Worm (Caenorhabditis elegans) whole organism, L3 larva: ENCODE measurements around the gene sel-9.
"Not testable (repeated sequence)": the region's sequence is repeated elsewhere in the genome, so short reads cannot be mapped to it uniquely, and the experiment has no call there.

Source experiments
- R02D3.7 ChIP-seq: fragments of 150-350 bp; optimal IDR thresholded peaks from 2 replicates; lab custom pipeline; 2014; ENCODE audit warnings: missing biosample characterization, missing genetic modification characterization
- ZK546.5 ChIP-seq: sonication (generic microtip); optimal IDR thresholded peaks from 2 replicates; lab custom pipeline; 2017; ENCODE audit warnings: missing biosample characterization, missing genetic modification characterization
- aly-2 ChIP-seq: fragments of 150-350 bp; optimal IDR thresholded peaks from 2 replicates; lab custom pipeline; 2014; ENCODE audit warnings: missing biosample characterization, missing genetic modification characterization
- ama-1 ChIP-seq: fragments of 150-350 bp; optimal IDR thresholded peaks from 2 replicates; lab custom pipeline; 2018
- ceh-28 ChIP-seq: fragments of 150-350 bp; optimal IDR thresholded peaks from 2 replicates; lab custom pipeline; 2014; ENCODE audit warnings: missing biosample characterization, missing genetic modification reagents, missing genetic modification characterization
- ceh-9 ChIP-seq: sonication (generic microtip); optimal IDR thresholded peaks from 2 replicates; lab custom pipeline; 2018; ENCODE audit warnings: missing biosample characterization, missing genetic modification characterization
- daf-12 ChIP-seq: fragments of 150-350 bp; optimal IDR thresholded peaks from 2 replicates; lab custom pipeline; 2014; ENCODE audit warnings: missing biosample characterization, missing genetic modification reagents, missing genetic modification characterization
- egl-27 ChIP-seq: sonication (generic microtip); optimal IDR thresholded peaks from 4 replicates; lab custom pipeline; 2017; ENCODE audit warnings: missing biosample characterization, missing genetic modification reagents, missing genetic modification characterization
- egl-5 ChIP-seq: fragments of 150-350 bp; optimal IDR thresholded peaks from 2 replicates; lab custom pipeline; 2017; ENCODE audit warnings: missing biosample characterization, missing genetic modification reagents, missing genetic modification characterization, inconsistent platforms
- elt-2 ChIP-seq: sonication (generic microtip); optimal IDR thresholded peaks from 2 replicates; lab custom pipeline; 2016; ENCODE audit warnings: missing genetic modification reagents, mild to moderate bottlenecking, missing genetic modification characterization, missing compliant biosample characterization
- fkh-10 ChIP-seq: sonication (generic microtip); optimal IDR thresholded peaks from 2 replicates; lab custom pipeline; 2017; ENCODE audit warnings: missing biosample characterization, missing genetic modification reagents, missing genetic modification characterization
- hmg-11 ChIP-seq: sonication (generic microtip); optimal IDR thresholded peaks from 2 replicates; lab custom pipeline; 2016; ENCODE audit warnings: missing genetic modification characterization, missing compliant biosample characterization
- jun-1 ChIP-seq: fragments of 150-350 bp; optimal IDR thresholded peaks from 2 replicates; lab custom pipeline; 2014; ENCODE audit warnings: missing biosample characterization, missing genetic modification reagents, missing genetic modification characterization
- lin-15B ChIP-seq: fragments of 150-350 bp; optimal IDR thresholded peaks from 2 replicates; lab custom pipeline; 2014; ENCODE audit warnings: missing biosample characterization, missing genetic modification characterization
- lin-39 ChIP-seq: fragments of 150-350 bp; optimal IDR thresholded peaks from 2 replicates; lab custom pipeline; 2018; ENCODE audit warnings: missing biosample characterization, missing genetic modification reagents, missing genetic modification characterization
- mml-1 ChIP-seq: fragments of 150-350 bp; sonication (generic microtip); optimal IDR thresholded peaks from 3 replicates; lab custom pipeline; 2014; ENCODE audit warnings: missing biosample characterization, missing genetic modification characterization
- nfya-1 ChIP-seq: sonication (generic microtip); optimal IDR thresholded peaks from 2 replicates; lab custom pipeline; 2017; ENCODE audit warnings: missing genetic modification characterization, mild to moderate bottlenecking, missing compliant biosample characterization, antibody characterized with exemption, moderate library complexity; ENCODE audit not compliant: insufficient read depth
- nhr-11 ChIP-seq: fragments of 150-350 bp; optimal IDR thresholded peaks from 2 replicates; lab custom pipeline; 2014; ENCODE audit warnings: missing biosample characterization, missing genetic modification characterization
- nhr-12 ChIP-seq: fragments of 150-350 bp; optimal IDR thresholded peaks from 2 replicates; lab custom pipeline; 2014; ENCODE audit warnings: missing biosample characterization, missing genetic modification characterization
- nhr-23 ChIP-seq: fragments of 150-350 bp; optimal IDR thresholded peaks from 2 replicates; lab custom pipeline; 2014; ENCODE audit warnings: missing biosample characterization, missing genetic modification reagents, missing genetic modification characterization
- nhr-237 ChIP-seq: fragments of 150-350 bp; optimal IDR thresholded peaks from 2 replicates; lab custom pipeline; 2014; ENCODE audit warnings: missing biosample characterization, missing genetic modification characterization
- nhr-25 ChIP-seq: sonication (generic microtip); optimal IDR thresholded peaks from 2 replicates; lab custom pipeline; 2017; ENCODE audit warnings: missing biosample characterization, missing genetic modification characterization
- nhr-43 ChIP-seq: sonication (generic microtip); optimal IDR thresholded peaks from 2 replicates; lab custom pipeline; 2016; ENCODE audit warnings: mild to moderate bottlenecking, missing genetic modification characterization, missing compliant biosample characterization; ENCODE audit not compliant: poor library complexity, severe bottlenecking
- nhr-67 ChIP-seq: fragments of 150-350 bp; optimal IDR thresholded peaks from 2 replicates; lab custom pipeline; 2014; ENCODE audit warnings: missing biosample characterization, missing genetic modification characterization
- nhr-76 ChIP-seq: fragments of 150-350 bp; sonication (generic microtip); optimal IDR thresholded peaks from 5 replicates; lab custom pipeline; 2014; ENCODE audit warnings: missing biosample characterization, missing genetic modification characterization
- nhr-77 ChIP-seq: fragments of 150-350 bp; optimal IDR thresholded peaks from 2 replicates; lab custom pipeline; 2014; ENCODE audit warnings: missing biosample characterization, missing genetic modification characterization
- pha-4 ChIP-seq: fragments of 150-350 bp; optimal IDR thresholded peaks from 2 replicates; lab custom pipeline; 2014; ENCODE audit warnings: missing biosample characterization, missing genetic modification reagents, missing genetic modification characterization
- sea-2 ChIP-seq: fragments of 150-350 bp; sonication (generic microtip); optimal IDR thresholded peaks from 4 replicates; lab custom pipeline; 2014; ENCODE audit warnings: missing biosample characterization, missing genetic modification reagents, missing genetic modification characterization
- snpc-4 ChIP-seq: fragments of 150-350 bp; optimal IDR thresholded peaks from 2 replicates; lab custom pipeline; 2014; ENCODE audit warnings: missing biosample characterization, missing genetic modification characterization
- unc-39 ChIP-seq: sonication (generic microtip); optimal IDR thresholded peaks from 4 replicates; lab custom pipeline; 2017; ENCODE audit warnings: missing biosample characterization, missing genetic modification characterization
- unc-62 ChIP-seq: fragments of 150-350 bp; sonication (generic microtip); optimal IDR thresholded peaks from 4 replicates; lab custom pipeline; 2014; ENCODE audit warnings: missing biosample characterization, missing genetic modification reagents, missing genetic modification characterization
- zag-1 ChIP-seq: fragments of 150-350 bp; optimal IDR thresholded peaks from 2 replicates; lab custom pipeline; 2014; ENCODE audit warnings: missing biosample characterization, missing genetic modification characterization

Gene sel-9

DNA sequence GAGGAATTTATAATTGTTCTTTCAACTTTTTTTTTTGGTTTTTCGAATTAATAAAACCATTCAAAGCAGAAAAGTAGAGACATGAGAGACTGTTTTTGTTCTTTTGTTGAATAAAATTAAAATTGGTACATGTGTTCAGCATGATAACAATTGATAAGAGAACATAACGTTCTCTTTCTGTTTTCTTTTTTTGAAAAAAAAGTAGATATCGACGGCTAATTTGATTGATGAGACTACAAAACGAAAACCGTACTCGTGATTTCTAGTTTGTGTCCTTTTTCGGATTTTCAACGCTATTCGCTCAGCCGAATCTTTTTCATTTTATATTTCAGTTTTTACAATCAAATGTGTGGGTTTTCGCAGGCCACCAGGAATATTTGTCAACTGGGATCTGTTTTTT is 43.1 kb upstream of the sel-9 start, which contains the start of gene C08D8.1:
Gene C08D8.1 (plus strand): TSS at position 324 of the 400 bp plus-strand sequence.
- TF ChIP-seq nfya-1, result no peak
- TF ChIP-seq hmg-11 (tag; lab: Kevin White, UChicago), result no peak
- TF ChIP-seq elt-2 (tag; lab: Kevin White, UChicago), result no peak
- no peak for TF ChIP-seq nhr-11 (tag; lab: Kevin White, UChicago)
- no peak for TF ChIP-seq mml-1
- no peak for TF ChIP-seq ceh-28 (tag; lab: Kevin White, UChicago)
- no peak for TF ChIP-seq ceh-9 (tag; lab: Kevin White, UChicago)
- TF ChIP-seq aly-2 (tag; lab: Kevin White, UChicago), result no peak
- no peak for TF ChIP-seq unc-39 (tag; lab: Kevin White, UChicago)
- TF ChIP-seq lin-39 (tag; lab: Kevin White, UChicago), result no peak
- no peak for TF ChIP-seq R02D3.7 (tag; lab: Kevin White, UChicago)
- no peak for TF ChIP-seq egl-27
- TF ChIP-seq ZK546.5 (tag; lab: Kevin White, UChicago), result no peak
- no peak for TF ChIP-seq fkh-10 (GFP tag; lab: Kevin White, UChicago)
- TF ChIP-seq daf-12, result no peak
- no peak for TF ChIP-seq jun-1
- no peak for TF ChIP-seq unc-62

DNA sequence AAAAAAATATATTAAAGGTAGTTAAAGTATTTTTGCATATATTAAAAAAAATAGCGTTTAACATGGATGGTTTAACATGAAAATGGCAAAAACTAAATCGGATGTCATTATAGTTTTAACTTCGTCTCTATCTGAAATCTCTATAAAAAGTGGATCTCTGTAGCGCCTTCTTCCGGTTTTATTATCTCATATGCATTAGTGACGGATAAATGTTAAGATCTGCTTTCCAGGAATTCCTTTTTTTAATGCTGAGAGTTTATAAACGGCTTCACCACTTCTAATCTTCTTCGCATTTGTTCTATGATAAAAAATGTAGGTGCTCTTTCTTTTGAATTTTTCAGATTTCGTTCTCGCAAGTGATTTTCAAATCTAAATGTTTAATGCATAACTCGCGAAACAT is 40.0 kb upstream of the sel-9 start:
- TF ChIP-seq R02D3.7 (tag; lab: Kevin White, UChicago), result no peak

DNA sequence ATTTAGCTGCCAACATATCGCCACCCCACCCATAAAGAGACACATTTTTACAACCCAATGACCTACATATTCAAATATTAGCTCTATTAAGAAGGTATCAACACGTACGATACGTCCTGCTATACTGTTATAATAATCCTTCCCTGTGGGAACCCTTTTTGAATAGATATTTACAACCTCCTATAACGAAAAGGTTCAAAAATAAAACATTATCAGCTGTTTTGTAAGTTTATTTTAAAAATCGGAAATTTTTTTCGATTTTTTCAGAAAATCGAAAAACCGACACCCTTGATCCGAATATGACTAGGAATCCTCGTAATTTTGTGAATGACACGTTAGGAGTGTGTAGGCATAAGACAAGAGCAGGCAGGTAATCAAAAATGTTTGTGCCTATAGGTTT is 38.5 kb upstream of the sel-9 start, which contains the start of gene C08D8.7:
Gene C08D8.7 (plus strand): TSS at position 301 of the 400 bp plus-strand sequence.
- not testable (repeated sequence) for TF ChIP-seq lin-15B (tag; lab: Kevin White, UChicago); ama-1 (lab: Kevin White, UChicago); lin-39 (tag; lab: Kevin White, UChicago)

DNA sequence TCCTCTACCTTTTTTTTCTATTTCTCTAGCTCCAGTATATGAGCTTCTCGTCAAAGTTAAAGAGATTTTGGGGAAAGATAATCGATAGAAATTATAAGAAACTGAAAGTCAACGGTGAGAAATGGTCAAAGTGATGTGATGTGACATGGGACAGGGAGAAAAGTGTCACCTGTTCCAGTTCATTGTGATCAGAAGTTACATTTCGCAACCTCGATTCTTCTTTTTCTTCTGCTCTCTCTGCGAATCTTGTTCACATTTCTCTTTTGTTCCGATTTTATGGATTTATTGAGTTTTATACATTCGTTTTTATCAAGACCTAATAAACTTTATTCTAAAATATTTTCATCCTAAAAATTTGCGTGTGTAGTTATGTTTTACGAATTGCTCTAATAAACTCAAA is 33.2 kb upstream of the sel-9 start:
- TF ChIP-seq nhr-43 (tag; lab: Kevin White, UChicago) (no peak), lin-39 (tag; lab: Kevin White, UChicago) (no peak), nhr-237 (no peak), egl-5 (tag; lab: Kevin White, UChicago) (no peak), sea-2 (GFP tag; lab: Kevin White, UChicago) (no peak), fkh-10 (GFP tag; lab: Kevin White, UChicago) (no peak), nhr-12 (tag; lab: Kevin White, UChicago) (no peak), nhr-76 (tag; lab: Kevin White, UChicago) (no peak), mml-1 (no peak), ceh-9 (tag; lab: Kevin White, UChicago) (no peak), pha-4 (tag; lab: Kevin White, UChicago) (no peak), nhr-23 (tag; lab: Kevin White, UChicago) (no peak), ama-1 (lab: Kevin White, UChicago) (no peak)

DNA sequence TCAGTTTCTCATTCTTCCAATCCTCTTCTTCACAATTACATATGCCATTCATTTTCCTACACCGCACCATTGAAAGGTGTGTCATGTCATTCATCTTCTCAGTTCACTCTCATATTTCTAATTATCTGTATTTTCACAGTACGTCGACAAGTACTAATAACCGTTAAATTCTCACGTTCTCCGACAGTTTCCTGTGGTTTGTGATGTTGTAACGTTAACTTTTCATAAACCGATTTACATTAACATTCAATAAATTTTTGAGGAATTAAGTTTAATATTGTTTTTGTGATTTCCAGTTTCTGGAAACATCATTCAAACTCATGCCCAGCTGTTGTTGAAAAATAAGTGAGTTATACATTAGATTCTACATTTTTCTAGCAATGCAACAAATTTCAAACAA is 32.0 kb upstream of the sel-9 start, which contains the start of gene tmd-2:
Gene tmd-2 (plus strand): TSS at position 301 of the 400 bp plus-strand sequence.
- TF ChIP-seq nhr-67 (tag; lab: Kevin White, UChicago) (no peak), nhr-237 (no peak), nhr-11 (tag; lab: Kevin White, UChicago) (no peak), aly-2 (tag; lab: Kevin White, UChicago) (no peak)

DNA sequence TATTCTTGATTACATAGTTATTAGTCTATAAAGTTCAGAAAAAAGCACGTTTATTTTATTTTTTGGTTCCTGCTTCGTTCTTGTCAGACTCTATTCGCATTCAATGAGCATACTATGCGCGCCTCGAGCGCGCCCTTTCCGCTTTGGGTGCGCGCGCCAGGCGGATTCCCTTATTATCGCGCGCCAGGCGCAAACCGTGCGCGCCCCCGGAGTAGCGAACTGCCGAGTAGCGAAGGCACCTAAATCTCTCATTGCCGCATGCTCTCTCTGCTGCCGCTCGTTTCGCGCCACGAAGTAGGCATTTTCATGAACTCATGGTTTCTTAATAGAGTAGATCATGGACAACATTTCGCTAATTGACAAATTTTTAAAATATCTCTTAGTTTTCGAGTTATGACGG is 24.7 kb upstream of the sel-9 start:
- TF ChIP-seq zag-1 (no peak), unc-39 (tag; lab: Kevin White, UChicago) (no peak), nhr-25 (tag; lab: Kevin White, UChicago) (no peak), lin-39 (tag; lab: Kevin White, UChicago) (no peak)

DNA sequence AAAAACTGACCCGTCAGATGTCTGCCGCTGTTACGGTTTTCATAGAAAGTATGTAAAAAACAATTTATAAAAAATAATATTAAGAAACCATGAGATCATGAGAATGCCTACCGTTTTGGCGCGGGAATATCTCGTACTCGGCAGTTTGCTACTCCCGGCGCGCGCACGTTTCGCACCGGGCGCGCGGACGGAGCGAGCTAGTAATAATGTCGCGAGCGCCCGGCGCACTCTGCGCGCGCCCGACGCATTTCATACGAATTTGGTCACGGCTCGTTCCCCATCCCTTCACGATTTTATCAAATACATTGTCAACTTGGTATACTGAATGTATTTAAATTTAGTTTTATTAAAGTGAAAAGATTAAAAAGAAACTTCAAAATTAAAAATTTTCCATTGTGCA is 23.5 kb upstream of the sel-9 start:
- no peak for TF ChIP-seq snpc-4
- TF ChIP-seq nhr-77 (tag; lab: Kevin White, UChicago), result no peak
- TF ChIP-seq, all 47 proteins: peak for 0
